Fruit fly (Drosophila melanogaster): ENCODE data around the gene CG3919.

DNA sequence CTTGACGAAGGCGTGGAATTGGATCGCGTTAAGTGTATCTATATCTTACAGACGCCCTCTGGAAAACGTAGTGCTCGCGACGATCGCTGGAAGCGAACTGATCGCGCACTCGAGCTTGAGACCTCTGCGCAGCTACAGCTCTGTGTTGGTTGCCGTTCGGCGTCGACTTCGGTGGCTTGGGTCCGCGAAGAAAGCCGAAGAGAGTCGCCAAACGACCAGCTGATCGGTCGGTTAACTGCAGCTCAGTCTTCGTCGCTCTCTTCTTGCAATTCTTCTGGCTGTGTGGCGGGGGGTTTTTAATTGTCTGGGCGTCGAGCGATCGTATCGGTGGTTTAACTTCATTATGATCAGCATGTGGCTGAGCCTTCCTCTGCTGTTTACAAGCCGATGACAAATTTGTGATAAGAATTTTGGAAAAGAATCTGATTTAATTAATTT lies 16.9 kb downstream of the CG3919 start:
- TF ChIP-seq psq (optimal IDR thresholded peaks at IDR 0.05) (no peak), CG8478 (optimal IDR thresholded peaks at IDR 0.05) (no peak), EcR (GFP tag; optimal IDR thresholded peaks at IDR 0.05) (no peak), usp (GFP tag; optimal IDR thresholded peaks at IDR 0.05) (no peak)
